Worm (Caenorhabditis elegans): Measurements from ENCODE around the gene nlp-26.

The nlp-26 gene

DNA sequence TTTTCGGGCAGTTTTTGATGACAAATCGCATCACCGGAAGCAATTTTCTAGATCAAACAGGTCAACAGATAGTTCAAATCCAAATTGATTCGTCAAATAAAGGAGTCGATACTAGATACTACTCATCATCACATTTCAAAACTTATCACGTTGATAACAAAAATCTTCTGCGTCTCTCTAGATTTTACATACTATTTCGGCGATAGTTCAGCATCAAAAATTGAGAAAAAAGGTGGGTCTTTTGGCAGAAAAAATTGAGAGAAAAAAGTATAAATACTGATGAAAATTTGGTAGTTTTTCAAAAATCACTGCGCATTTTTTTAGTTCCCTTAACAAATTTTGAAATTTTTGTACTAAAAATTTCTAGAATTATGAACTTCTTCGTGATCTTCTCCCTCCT, at the start of gene nlp-26:
nlp-26 (plus strand) TSS at position 301 of the 400 bp plus-strand sequence.
- TF ChIP-seq mec-3 (tag; optimal IDR thresholded peaks at IDR 0.05; ENCODE audit: borderline replicate concordance) (no peak), ceh-31 (tag; optimal IDR thresholded peaks at IDR 0.05) (no peak)

DNA sequence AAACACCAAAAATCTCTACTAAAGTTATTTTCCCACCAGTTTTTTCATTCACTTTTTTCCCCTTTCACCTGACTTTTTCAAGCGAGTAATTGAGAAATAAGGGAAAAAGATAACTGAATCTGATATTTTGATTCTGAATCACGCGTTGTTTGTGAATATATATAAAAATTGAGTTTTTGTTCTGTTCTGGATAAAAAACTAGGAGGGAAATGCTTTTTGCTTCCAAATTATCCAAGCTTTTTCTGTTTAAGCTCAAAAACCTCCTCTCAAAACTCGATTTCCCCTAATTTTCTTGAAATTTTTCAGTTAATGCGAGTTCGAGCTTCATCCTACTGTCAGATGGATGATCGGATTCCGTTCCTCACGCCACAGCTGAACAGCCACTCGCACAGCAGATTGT, 48.2 kb upstream of the nlp-26 start, which contains the start of gene kcnl-1:
kcnl-1 (plus strand) TSS at position 301 of the 400 bp plus-strand sequence.
- TF ChIP-seq ceh-24 (tag; optimal IDR thresholded peaks at IDR 0.05), result no peak

DNA sequence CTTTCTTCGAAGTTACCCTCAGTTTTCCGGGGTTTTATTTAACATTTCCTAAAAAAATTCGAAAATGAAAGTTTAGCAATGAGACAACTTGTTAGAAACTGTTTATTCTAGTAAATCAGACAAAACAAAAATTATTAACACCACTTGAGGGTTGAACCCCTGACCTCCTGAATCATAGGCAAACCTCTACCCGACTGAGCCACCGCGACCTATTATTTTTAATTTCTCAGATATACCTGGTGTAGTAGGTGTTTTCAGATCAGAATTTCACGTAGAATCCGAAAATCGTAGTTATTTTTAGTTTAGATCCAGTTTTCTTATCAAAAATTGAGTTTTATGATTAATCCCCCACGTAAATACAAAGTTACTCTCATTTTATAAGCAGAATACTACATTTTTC, 43.2 kb upstream of the nlp-26 start:
- TF ChIP-seq nhr-232 (tag; optimal IDR thresholded peaks at IDR 0.05), result no peak
- TF ChIP-seq ceh-18 (tag; optimal IDR thresholded peaks at IDR 0.05), result no peak

DNA sequence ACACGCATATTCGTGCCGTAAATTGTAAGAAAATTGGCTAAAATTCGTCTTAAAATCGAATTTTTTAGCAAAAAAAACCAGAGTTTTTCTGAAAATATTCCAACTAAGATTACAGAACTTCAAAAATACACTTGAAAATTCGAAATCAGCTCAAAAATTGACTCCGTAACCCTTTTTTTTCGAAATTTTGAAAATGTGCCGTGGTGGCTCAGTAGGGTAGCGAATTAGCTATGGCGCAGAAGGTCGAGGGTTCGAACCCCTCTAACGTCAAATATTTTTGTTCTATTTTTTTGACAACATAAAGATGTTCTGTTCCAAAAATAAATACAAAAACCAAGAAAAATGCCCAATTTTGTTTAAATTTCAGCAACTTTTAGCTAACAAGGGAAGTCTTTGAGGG, 33.8 kb upstream of the nlp-26 start:
- TF ChIP-seq fkh-6 (tag; optimal IDR thresholded peaks at IDR 0.05) (no peak), pha-2 (tag; optimal IDR thresholded peaks at IDR 0.05) (no peak), ceh-48 (tag; optimal IDR thresholded peaks at IDR 0.05) (no peak), F13H6.1 (tag; optimal IDR thresholded peaks at IDR 0.05) (no peak), ref-2 (tag; optimal IDR thresholded peaks at IDR 0.05) (no peak), nfya-1 (tag; optimal IDR thresholded peaks at IDR 0.05) (no peak), tbx-2 (tag; optimal IDR thresholded peaks at IDR 0.05) (no peak), C08G9.2 (tag; optimal IDR thresholded peaks at IDR 0.05) (no peak)

DNA sequence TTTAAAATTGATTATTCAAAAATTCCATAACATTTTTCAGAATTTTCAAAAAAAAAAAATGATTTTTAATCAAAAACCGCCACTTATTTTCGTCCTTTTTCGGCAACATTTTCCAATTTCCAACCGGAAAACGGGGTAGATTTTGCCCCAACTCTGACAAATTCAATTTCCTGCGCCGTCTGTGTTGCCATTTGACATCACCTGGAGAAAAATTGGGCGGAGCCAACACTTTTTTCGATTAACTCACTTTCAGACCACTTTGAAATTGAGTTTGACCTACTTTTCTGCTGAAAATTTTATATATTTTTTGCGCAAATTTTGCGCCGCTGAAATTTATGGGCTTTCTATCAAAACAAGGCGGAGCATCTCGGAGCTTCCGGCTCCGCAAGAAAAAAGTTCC, 31.0 kb upstream of the nlp-26 start:
- no peak for TF ChIP-seq nhr-232 (tag; optimal IDR thresholded peaks at IDR 0.05)
- no peak for TF ChIP-seq T23F11.4 (GFP tag; optimal IDR thresholded peaks at IDR 0.05)
- no peak for TF ChIP-seq ahr-1 (tag; optimal IDR thresholded peaks at IDR 0.05)
- no peak for TF ChIP-seq nhr-11 (tag; optimal IDR thresholded peaks at IDR 0.05)
- no peak for TF ChIP-seq tbx-7 (tag; optimal IDR thresholded peaks at IDR 0.05)
- no peak for TF ChIP-seq mec-3 (tag; optimal IDR thresholded peaks at IDR 0.05; ENCODE audit: borderline replicate concordance)
- no peak for TF ChIP-seq K09A11.1 (tag; optimal IDR thresholded peaks at IDR 0.05; ENCODE audit: insufficient read depth)
- no peak for TF ChIP-seq sox-4 (tag; optimal IDR thresholded peaks at IDR 0.05)
- TF ChIP-seq ceh-31 (tag; optimal IDR thresholded peaks at IDR 0.05), result no peak
- TF ChIP-seq ceh-48 (tag; optimal IDR thresholded peaks at IDR 0.05), result no peak
- no peak for TF ChIP-seq pat-9 (tag; optimal IDR thresholded peaks at IDR 0.05)
- TF ChIP-seq fax-1 (tag; optimal IDR thresholded peaks at IDR 0.05), result no peak
- TF ChIP-seq ztf-16 (tag; optimal IDR thresholded peaks at IDR 0.05), result no peak
- TF ChIP-seq pha-2 (tag; optimal IDR thresholded peaks at IDR 0.05), result no peak
- no peak for TF ChIP-seq ceh-34 (tag; optimal IDR thresholded peaks at IDR 0.05)
- TF ChIP-seq lin-11 (tag; optimal IDR thresholded peaks at IDR 0.05), result no peak
- TF ChIP-seq ceh-45 (GFP tag; IDR thresholded peaks at IDR 0.05), result no peak
- no peak for TF ChIP-seq ceh-18 (tag; optimal IDR thresholded peaks at IDR 0.05)
- TF ChIP-seq pqm-1 (tag; optimal IDR thresholded peaks at IDR 0.05), result no peak

DNA sequence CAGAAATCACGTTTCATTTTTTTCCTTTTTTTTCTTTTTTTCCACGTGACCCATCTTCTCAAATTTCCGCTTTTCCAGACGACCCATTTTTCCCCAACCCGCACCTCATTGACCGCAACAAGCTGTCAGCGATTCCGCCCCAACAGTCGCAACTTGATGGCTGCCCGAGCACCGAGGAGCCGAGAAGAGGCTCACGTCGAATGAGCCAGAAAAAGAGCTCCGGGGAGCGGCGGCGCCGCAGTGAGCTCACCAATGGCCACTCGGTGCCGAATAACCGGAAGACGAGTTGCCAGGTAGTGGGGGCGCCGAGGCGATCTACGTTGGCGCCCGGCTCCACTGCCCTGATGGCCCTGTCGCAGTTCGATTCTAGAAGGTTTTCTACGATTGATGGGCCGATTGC, 22.4 kb upstream of the nlp-26 start:
- peak; percentile 79 for TF ChIP-seq elt-4 (tag; optimal IDR thresholded peaks at IDR 0.05)
- peak; percentile 8 for TF ChIP-seq hlh-6 (tag; optimal IDR thresholded peaks at IDR 0.05)
- TF ChIP-seq pqm-1 (tag; optimal IDR thresholded peaks at IDR 0.05), result no peak

DNA sequence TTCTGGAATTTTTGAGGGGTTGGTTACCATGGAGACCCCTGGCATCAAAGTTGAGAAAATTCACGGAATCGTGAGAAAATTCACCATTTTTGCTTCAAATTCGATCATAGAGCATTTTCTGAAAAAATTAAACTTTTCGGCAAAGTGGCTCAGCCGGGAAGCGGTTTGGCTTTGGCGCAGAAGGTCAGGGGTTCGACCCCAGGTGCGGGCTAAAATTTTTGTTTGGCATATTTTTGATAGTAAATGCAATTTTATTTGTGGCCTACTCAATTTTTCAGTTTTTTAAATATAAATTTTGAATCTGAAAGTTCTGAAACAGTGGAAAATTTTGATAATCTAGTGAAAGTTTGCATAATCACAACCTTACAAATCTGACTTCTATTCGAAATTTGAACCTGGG, 14.2 kb upstream of the nlp-26 start:
- TF ChIP-seq pros-1 (tag; optimal IDR thresholded peaks at IDR 0.05) (no peak), ceh-24 (tag; optimal IDR thresholded peaks at IDR 0.05) (no peak), sox-2 (GFP tag; IDR thresholded peaks at IDR 0.05) (no peak), sox-4 (tag; optimal IDR thresholded peaks at IDR 0.05) (no peak), ceh-48 (tag; optimal IDR thresholded peaks at IDR 0.05) (no peak), zip-5 (tag; optimal IDR thresholded peaks at IDR 0.05) (no peak), gmeb-2 (tag; optimal IDR thresholded peaks at IDR 0.05) (no peak), rnt-1 (tag; optimal IDR thresholded peaks at IDR 0.05) (no peak), nhr-232 (tag; optimal IDR thresholded peaks at IDR 0.05) (no peak)
